Worm (Caenorhabditis elegans) whole organism, young adult: ENCODE measurements around the gene C18H9.5.

Experiments used
- B0035.1 ChIP-seq: sonication (generic microtip); optimal IDR thresholded peaks from 2 replicates; lab custom pipeline; 2016; ENCODE audit warnings: missing genetic modification characterization, mild to moderate bottlenecking, missing compliant biosample characterization, missing genotype, missing genetic modification reagents
- B0336.3 ChIP-seq: fragments of 200-800 bp; sonication (Bioruptor generic); IDR thresholded peaks from 2 replicates; pipeline ENCODE4 v1.3.6; 2022; ENCODE audit warnings: missing genetic modification characterization, missing compliant biosample characterization
- D2030.7 ChIP-seq: fragments of 200-800 bp; sonication (Bioruptor generic); IDR thresholded peaks from 2 replicates; pipeline ENCODE4 v1.3.6; 2022; ENCODE audit warnings: missing genetic modification reagents, missing genetic modification characterization, missing compliant biosample characterization
- F22D6.2 ChIP-seq: sonication (generic microtip); optimal IDR thresholded peaks from 2 replicates; lab custom pipeline; 2016; ENCODE audit warnings: mild to moderate bottlenecking, missing genetic modification characterization, missing compliant biosample characterization
- F33H1.4 ChIP-seq: fragments of 200-800 bp; sonication (Bioruptor generic); IDR thresholded peaks from 2 replicates; pipeline ENCODE4 v1.3.6; 2022; ENCODE audit warnings: missing genetic modification reagents, missing genetic modification characterization, missing compliant biosample characterization
- F49E8.2 ChIP-seq: sonication (generic microtip); optimal IDR thresholded peaks from 3 replicates; lab custom pipeline; 2017; ENCODE audit warnings: missing genetic modification characterization, mild to moderate bottlenecking, missing compliant biosample characterization, antibody characterized with exemption, moderate library complexity; ENCODE audit not compliant: insufficient read depth
- F55B11.4 ChIP-seq: sonication (generic microtip); optimal IDR thresholded peaks from 2 replicates; lab custom pipeline; 2016; ENCODE audit warnings: missing compliant biosample characterization, missing genetic modification characterization, borderline replicate concordance; ENCODE audit not compliant: insufficient read depth
- F57A8.1 ChIP-seq: fragments of 200-800 bp; sonication (Bioruptor generic); optimal IDR thresholded peaks from 2 replicates; lab custom pipeline; 2018; ENCODE audit warnings: mild to moderate bottlenecking, missing genetic modification characterization, moderate library complexity, missing compliant biosample characterization
- F57C9.4 ChIP-seq: sonication (generic microtip); optimal IDR thresholded peaks from 2 replicates; lab custom pipeline; 2017; ENCODE audit warnings: mild to moderate bottlenecking, missing genetic modification characterization, missing compliant biosample characterization
- K11D2.4 ChIP-seq: fragments of 200-800 bp; sonication (Bioruptor generic); IDR thresholded peaks from 2 replicates; pipeline ENCODE4 v1.3.6; 2022; ENCODE audit warnings: missing genetic modification reagents, missing genetic modification characterization, missing compliant biosample characterization
- T07F8.4 ChIP-seq: sonication (generic microtip); optimal IDR thresholded peaks from 2 replicates; lab custom pipeline; 2016; ENCODE audit warnings: mild to moderate bottlenecking, missing genetic modification characterization, moderate library complexity, missing compliant biosample characterization
- Y53F4B.3 ChIP-seq: fragments of 200-800 bp; sonication (Bioruptor generic); IDR thresholded peaks from 2 replicates; pipeline ENCODE4 v1.3.6; 2022; ENCODE audit warnings: missing genetic modification reagents, missing genetic modification characterization, missing compliant biosample characterization
- Y53G8AR.9 ChIP-seq: fragments of 200-800 bp; sonication (Bioruptor generic); conservative IDR thresholded peaks from 2 replicates; pipeline ENCODE4 v1.3.6; 2022; ENCODE audit warnings: missing genetic modification reagents, missing genetic modification characterization, missing compliant biosample characterization
- attf-3 ChIP-seq: fragments of 200-800 bp; sonication (Bioruptor generic); conservative IDR thresholded peaks from 2 replicates; pipeline ENCODE4 v1.3.6; 2022; ENCODE audit warnings: missing genetic modification reagents, missing genetic modification characterization, missing compliant biosample characterization
- attf-5 ChIP-seq: fragments of 200-800 bp; sonication (Bioruptor generic); optimal IDR thresholded peaks from 2 replicates; lab custom pipeline; 2018; ENCODE audit warnings: mild to moderate bottlenecking, missing genetic modification characterization, missing compliant biosample characterization
- ccch-3 ChIP-seq: fragments of 200-800 bp; sonication (Bioruptor generic); optimal IDR thresholded peaks from 2 replicates; lab custom pipeline; 2018; ENCODE audit warnings: mild to moderate bottlenecking, missing genetic modification characterization, missing compliant biosample characterization
- cebp-2 ChIP-seq: fragments of 200-800 bp; sonication (Bioruptor generic); IDR thresholded peaks from 2 replicates; pipeline ENCODE4 v1.3.6; 2022; ENCODE audit warnings: missing genetic modification characterization, missing compliant biosample characterization
- ceh-40 ChIP-seq: fragments of 200-800 bp; sonication (Bioruptor generic); IDR thresholded peaks from 2 replicates; pipeline ENCODE4 v1.3.6; 2022; ENCODE audit warnings: missing genetic modification characterization, missing compliant biosample characterization
- efl-1 ChIP-seq: fragments of 150-350 bp; optimal IDR thresholded peaks from 2 replicates; lab custom pipeline; 2014; ENCODE audit warnings: missing biosample characterization, missing genetic modification reagents, missing genetic modification characterization
- egl-18 ChIP-seq: fragments of 200-800 bp; sonication (Bioruptor generic); IDR thresholded peaks from 2 replicates; pipeline ENCODE4 v1.3.6; 2022; ENCODE audit warnings: missing genetic modification reagents, missing genetic modification characterization, missing compliant biosample characterization
- hlh-26 ChIP-seq: fragments of 200-800 bp; sonication (Bioruptor generic); conservative IDR thresholded peaks from 2 replicates; pipeline ENCODE4 v1.3.6; 2022; ENCODE audit warnings: missing genetic modification reagents, missing genetic modification characterization, missing compliant biosample characterization
- lag-1 ChIP-seq: fragments of 200-800 bp; sonication (Bioruptor generic); IDR thresholded peaks from 2 replicates; pipeline ENCODE4 v1.3.6; 2022; ENCODE audit warnings: missing genetic modification reagents, missing genetic modification characterization, missing compliant biosample characterization
- let-526 ChIP-seq: fragments of 200-800 bp; sonication (Bioruptor generic); IDR thresholded peaks from 2 replicates; pipeline ENCODE4 v1.3.6; 2022; ENCODE audit warnings: missing genetic modification reagents, missing genetic modification characterization, missing compliant biosample characterization
- let-607 ChIP-seq, 2 experiments: fragments of 200-800 bp in 1 of 2; sonication (Bioruptor generic) in 1 of 2; sonication (generic microtip) in 1 of 2; optimal IDR thresholded peaks; 2 replicates each; lab custom pipeline; 2016 to 2018; ENCODE audit warnings: mild to moderate bottlenecking in 2 of 2, missing compliant biosample characterization in 2 of 2, missing genetic modification characterization in 2 of 2, moderate library complexity in 2 of 2, missing genotype in 1 of 2
- lin-26 ChIP-seq: fragments of 200-800 bp; sonication (Bioruptor generic); IDR thresholded peaks from 2 replicates; pipeline ENCODE4 v1.3.6; 2022; ENCODE audit warnings: missing genetic modification reagents, missing genetic modification characterization, missing compliant biosample characterization
- lin-40 ChIP-seq: sonication (generic microtip); optimal IDR thresholded peaks from 2 replicates; lab custom pipeline; 2016; ENCODE audit warnings: missing genetic modification characterization, mild to moderate bottlenecking, missing compliant biosample characterization, missing genotype, missing genetic modification reagents
- lsl-1 ChIP-seq: fragments of 200-800 bp; sonication (Bioruptor generic); optimal IDR thresholded peaks from 2 replicates; lab custom pipeline; 2018; ENCODE audit warnings: mild to moderate bottlenecking, missing genetic modification characterization, moderate library complexity, missing compliant biosample characterization
- lsy-27 ChIP-seq: sonication (generic microtip); optimal IDR thresholded peaks from 2 replicates; lab custom pipeline; 2017; ENCODE audit warnings: missing genetic modification characterization, mild to moderate bottlenecking, missing compliant biosample characterization, antibody characterized with exemption, missing genotype, borderline replicate concordance; ENCODE audit not compliant: insufficient read depth
- madf-6 ChIP-seq: fragments of 200-800 bp; sonication (Bioruptor generic); IDR thresholded peaks from 2 replicates; pipeline ENCODE4 v1.3.6; 2022; ENCODE audit warnings: missing genetic modification reagents, missing genetic modification characterization, missing compliant biosample characterization
- mel-28 ChIP-seq: sonication (generic microtip); optimal IDR thresholded peaks from 2 replicates; lab custom pipeline; 2016; ENCODE audit warnings: borderline replicate concordance, mild to moderate bottlenecking, missing genetic modification characterization, missing compliant biosample characterization
- mxl-1 ChIP-seq: sonication (generic microtip); optimal IDR thresholded peaks from 2 replicates; lab custom pipeline; 2016; ENCODE audit warnings: missing genetic modification characterization, missing compliant biosample characterization
- nhr-120 ChIP-seq: fragments of 200-800 bp; sonication (Bioruptor generic); IDR thresholded peaks from 2 replicates; pipeline ENCODE4 v1.3.6; 2022; ENCODE audit warnings: missing genetic modification characterization, missing compliant biosample characterization
- nhr-27 ChIP-seq: fragments of 200-800 bp; sonication (Bioruptor generic); optimal IDR thresholded peaks from 2 replicates; lab custom pipeline; 2018; ENCODE audit warnings: mild to moderate bottlenecking, missing genetic modification characterization, moderate library complexity, missing compliant biosample characterization
- nhr-80 ChIP-seq: sonication (generic microtip); optimal IDR thresholded peaks from 2 replicates; lab custom pipeline; 2016; ENCODE audit warnings: missing genetic modification characterization, missing compliant biosample characterization
- pha-4 ChIP-seq: fragments of 150-350 bp; sonication (generic microtip); optimal IDR thresholded peaks from 2 replicates; lab custom pipeline; 2014; ENCODE audit warnings: missing biosample characterization, missing genetic modification reagents, missing genetic modification characterization
- rcor-1 ChIP-seq: fragments of 200-800 bp; sonication (Bioruptor generic); IDR thresholded peaks from 2 replicates; pipeline ENCODE4 v1.3.6; 2022; ENCODE audit warnings: missing genetic modification reagents, missing genetic modification characterization, missing compliant biosample characterization
- rpc-1 ChIP-seq, 2 experiments: fragments of 150-350 bp in 1 of 2; sonication (generic microtip) in 1 of 2; optimal IDR thresholded peaks; 2 replicates each; lab custom pipeline; 2014 to 2018; ENCODE audit warnings: missing biosample characterization in 1 of 2, missing genetic modification characterization in 1 of 2, missing genetic modification reagents in 1 of 2, missing genotype in 1 of 2
- snpc-1.3 ChIP-seq: sonication (generic microtip); optimal IDR thresholded peaks from 2 replicates; lab custom pipeline; 2017; ENCODE audit warnings: missing genetic modification characterization, mild to moderate bottlenecking, missing compliant biosample characterization, antibody characterized with exemption, moderate library complexity, missing genotype, missing genetic modification reagents; ENCODE audit not compliant: insufficient read depth
- tbp1 ChIP-seq: fragments of 200-800 bp; sonication (Bioruptor generic); optimal IDR thresholded peaks from 2 replicates; lab custom pipeline; 2018; ENCODE audit warnings: mild to moderate bottlenecking, missing genetic modification characterization, missing compliant biosample characterization
- tbx-9 ChIP-seq: sonication (generic microtip); optimal IDR thresholded peaks from 2 replicates; lab custom pipeline; 2016; ENCODE audit warnings: borderline replicate concordance, missing genetic modification characterization, inconsistent platforms, missing compliant biosample characterization
- unc-62 ChIP-seq: fragments of 150-350 bp; optimal IDR thresholded peaks from 2 replicates; lab custom pipeline; 2014; ENCODE audit warnings: missing biosample characterization, missing genetic modification reagents, missing genetic modification characterization
- zfh-2 ChIP-seq: fragments of 200-800 bp; sonication (Bioruptor generic); conservative IDR thresholded peaks from 2 replicates; pipeline ENCODE4 v1.3.6; 2022; ENCODE audit warnings: missing genetic modification reagents, missing genetic modification characterization, missing compliant biosample characterization
- ztf-18 ChIP-seq: sonication (generic microtip); optimal IDR thresholded peaks from 2 replicates; lab custom pipeline; 2016; ENCODE audit warnings: missing genotype, mild to moderate bottlenecking, missing genetic modification characterization, missing compliant biosample characterization
- ztf-28 ChIP-seq: fragments of 200-800 bp; sonication (Bioruptor generic); IDR thresholded peaks from 2 replicates; pipeline ENCODE4 v1.3.6; 2022; ENCODE audit warnings: missing genetic modification reagents, missing genetic modification characterization, missing compliant biosample characterization
- ztf-3 ChIP-seq: fragments of 200-800 bp; sonication (Bioruptor generic); optimal IDR thresholded peaks from 2 replicates; lab custom pipeline; 2018; ENCODE audit warnings: mild to moderate bottlenecking, missing genetic modification characterization, missing compliant biosample characterization

C18H9.5 gene

DNA sequence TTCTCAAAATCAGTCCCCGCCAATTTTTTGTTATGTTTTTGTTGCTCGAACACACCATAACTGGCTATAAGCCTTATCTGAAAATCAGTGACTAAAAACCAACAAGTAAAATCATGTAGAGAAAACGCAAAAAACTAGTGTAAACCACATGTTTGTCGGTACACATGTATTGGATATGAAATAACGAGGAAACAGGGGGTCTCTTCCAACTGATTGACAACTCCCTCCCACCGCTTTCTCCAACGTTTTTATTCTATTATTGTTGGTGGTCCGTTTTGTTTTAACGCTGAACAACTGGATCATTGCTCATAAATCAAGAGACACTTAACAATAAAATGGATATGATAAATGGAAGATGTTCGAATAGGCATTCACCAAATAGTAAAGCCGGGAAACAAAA is 31.4 kb upstream of the C18H9.5 start:
- TF ChIP-seq cebp-2 (GFP tag; lab: Robert Waterston, UW) = no peak
- TF ChIP-seq lsy-27 (tag; lab: Kevin White, UChicago) = no peak
- TF ChIP-seq nhr-120 = no peak
- TF ChIP-seq efl-1 (GFP tag; lab: Kevin White, UChicago) = no peak

DNA sequence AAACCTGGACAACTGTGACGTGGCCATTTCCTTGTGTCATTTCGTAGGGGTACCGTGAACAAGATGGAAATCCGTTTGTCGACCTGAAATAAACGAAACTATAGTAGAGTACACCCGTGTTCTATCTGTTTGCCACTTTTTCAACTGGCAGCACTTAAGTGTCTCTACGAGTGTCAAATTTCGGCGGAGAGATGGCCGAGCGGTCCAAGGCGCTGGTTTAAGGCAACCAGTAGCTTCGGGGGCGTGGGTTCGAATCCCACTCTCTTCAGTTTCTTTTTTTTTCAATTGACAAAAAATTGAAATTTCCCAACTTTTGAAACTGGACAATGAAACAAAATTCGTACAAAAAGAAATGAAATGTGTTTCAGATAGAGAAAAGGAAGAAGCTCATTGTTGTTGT is 26.2 kb upstream of the C18H9.5 start:
- no peak for TF ChIP-seq B0336.3 (GFP tag; lab: Robert Waterston, UW)
- TF ChIP-seq ztf-3 (GFP tag; lab: Kevin White, UChicago) = no peak
- TF ChIP-seq B0035.1 (tag; lab: Kevin White, UChicago) = no peak
- TF ChIP-seq mel-28 (tag; lab: Kevin White, UChicago) = no peak
- TF ChIP-seq lsl-1 (GFP tag; lab: Kevin White, UChicago) = no peak
- no peak for TF ChIP-seq F57A8.1 (GFP tag; lab: Kevin White, UChicago)
- TF ChIP-seq ccch-3 (GFP tag; lab: Kevin White, UChicago) = no peak
- TF ChIP-seq F33H1.4 (GFP tag; lab: Robert Waterston, UW) = no peak; the same call in 1 of the 2 replicates
- TF ChIP-seq mxl-1 = no peak
- TF ChIP-seq T07F8.4 = peak; percentile 22
- no peak for TF ChIP-seq ceh-40 (GFP tag; lab: Robert Waterston, UW)
- TF ChIP-seq Y53G8AR.9 (GFP tag; lab: Robert Waterston, UW) = no peak
- no peak for TF ChIP-seq snpc-1.3 (tag; lab: Kevin White, UChicago)
- peak; percentile 68 for TF ChIP-seq rpc-1 (optimal IDR thresholded peaks at IDR 0.05; lab: Kevin White, UChicago)
- TF ChIP-seq rpc-1 (tag; optimal IDR thresholded peaks at IDR 0.05; lab: Kevin White, UChicago) = peak; percentile 81
- no peak for TF ChIP-seq lsy-27 (tag; lab: Kevin White, UChicago)
- peak; percentile 21 for TF ChIP-seq attf-5 (GFP tag; lab: Kevin White, UChicago)
- TF ChIP-seq egl-18 = no peak
- no peak for TF ChIP-seq pha-4 (tag; lab: Kevin White, UChicago)
- TF ChIP-seq tbp1 (GFP tag; lab: Kevin White, UChicago) = peak; percentile 95
- TF ChIP-seq madf-6 = 0 out of 2 replicates have a peak, but pooled peaks have one; percentile 51
- TF ChIP-seq attf-3 (GFP tag; lab: Robert Waterston, UW) = 0 out of 2 replicates have a peak, but pooled peaks have one; percentile 30
- no peak; the same call in 1 of the 2 replicates for TF ChIP-seq Y53F4B.3 (GFP tag; lab: Robert Waterston, UW)
- no peak for TF ChIP-seq nhr-120
- no peak for TF ChIP-seq zfh-2
- no peak; the same call in 1 of the 2 replicates for TF ChIP-seq lin-26 (GFP tag; lab: Robert Waterston, UW)
- no peak for TF ChIP-seq rcor-1 (GFP tag; lab: Robert Waterston, UW)
- peak; percentile 65; the same call in 1 of the 2 replicates for TF ChIP-seq ztf-28 (GFP tag; lab: Robert Waterston, UW)
- no peak for TF ChIP-seq F22D6.2 (tag; lab: Kevin White, UChicago)
- TF ChIP-seq let-607 (tag; optimal IDR thresholded peaks at IDR 0.05; lab: Kevin White, UChicago) = no peak
- peak; percentile 4 for TF ChIP-seq nhr-27 (tag; lab: Kevin White, UChicago)
- no peak for TF ChIP-seq F49E8.2 (tag; lab: Kevin White, UChicago)
- TF ChIP-seq ztf-18 (tag; lab: Kevin White, UChicago) = peak; percentile 13
- no peak for TF ChIP-seq F55B11.4 (tag; lab: Kevin White, UChicago)
- no peak for TF ChIP-seq hlh-26 (GFP tag; lab: Robert Waterston, UW)
- TF ChIP-seq tbx-9 (tag; lab: Kevin White, UChicago) = no peak
- no peak for TF ChIP-seq nhr-80 (tag; lab: Kevin White, UChicago)
- no peak for TF ChIP-seq F57C9.4 (tag; lab: Kevin White, UChicago)
- no peak for TF ChIP-seq let-526
- no peak for TF ChIP-seq lin-40 (tag; lab: Kevin White, UChicago)
- no peak for TF ChIP-seq unc-62
- no peak for TF ChIP-seq lag-1 (GFP tag; lab: Robert Waterston, UW)
- TF ChIP-seq K11D2.4 (GFP tag; lab: Robert Waterston, UW) = 0 out of 2 replicates have a peak, but pooled peaks have one; percentile 33
- TF ChIP-seq D2030.7 (GFP tag; lab: Robert Waterston, UW) = peak; percentile 41
